Fruit fly (Drosophila melanogaster): Measurements from ENCODE around the gene fz2.
A peak's percentile ranks its signal among the peaks of the same experiment; 100 is the strongest.

fz2 gene

dm6 chr3L:19166298-19166937, 68.8 kb downstream of the fz2 start (continued):
- TF ChIP-seq CG6654 (GFP tag; optimal IDR thresholded peaks at IDR 0.05), result no peak
- no peak for TF ChIP-seq Sox100B (GFP tag; optimal IDR thresholded peaks at IDR 0.05)
- TF ChIP-seq CG3995 (GFP tag; optimal IDR thresholded peaks at IDR 0.05), result no peak
- TF ChIP-seq CG15514 (GFP tag; optimal IDR thresholded peaks at IDR 0.05), result no peak
- no peak for TF ChIP-seq abd-A (tag; optimal IDR thresholded peaks at IDR 0.05)
- TF ChIP-seq CG6765 (GFP tag; optimal IDR thresholded peaks at IDR 0.05), result no peak
- no peak for TF ChIP-seq bab2 (GFP tag; optimal IDR thresholded peaks at IDR 0.05)
- TF ChIP-seq CG10979 (tag; optimal IDR thresholded peaks at IDR 0.05), result peak; percentile 61
- no peak for TF ChIP-seq dan (GFP tag; IDR thresholded peaks at IDR 0.05)
- TF ChIP-seq crol (GFP tag; IDR thresholded peaks at IDR 0.05), result no peak
- peak; percentile 29 for TF ChIP-seq CG17829 (tag; optimal IDR thresholded peaks at IDR 0.05)
- 0 out of 2 replicates have a peak, but pooled peaks have one; percentile 10 for TF ChIP-seq ssp (GFP tag; IDR thresholded peaks at IDR 0.05)
- TF ChIP-seq CG7556 (GFP tag; optimal IDR thresholded peaks at IDR 0.05), result peak; percentile 16
- TF ChIP-seq CG7963 (GFP tag; IDR thresholded peaks at IDR 0.05; ENCODE audit: partially characterized antibody), result no peak
- no peak for TF ChIP-seq CG18764 (GFP tag; optimal IDR thresholded peaks at IDR 0.05)
- TF ChIP-seq chif (GFP tag; optimal IDR thresholded peaks at IDR 0.05), result peak in 1 of 2 experiments; percentile 30
- no peak for TF ChIP-seq CG42726 (GFP tag; IDR thresholded peaks at IDR 0.05; ENCODE audit: partially characterized antibody)
- peak; percentile 9 for TF ChIP-seq CG10462 (GFP tag; optimal IDR thresholded peaks at IDR 0.05)
- TF ChIP-seq ERR (GFP tag; optimal IDR thresholded peaks at IDR 0.05), result no peak
- no peak for TF ChIP-seq CG30431 (GFP tag; optimal IDR thresholded peaks at IDR 0.05)
- TF ChIP-seq jigr1 (GFP tag; IDR thresholded peaks at IDR 0.05), result no peak
- TF ChIP-seq CG1024 (GFP tag; IDR thresholded peaks at IDR 0.05), result no peak
- TF ChIP-seq trem (tag; optimal IDR thresholded peaks at IDR 0.05), result no peak
- TF ChIP-seq wor (GFP tag; IDR thresholded peaks at IDR 0.05), result 0 out of 2 replicates have a peak, but pooled peaks have one; percentile 20
- TF ChIP-seq CG14014 (GFP tag; IDR thresholded peaks at IDR 0.05), result no peak
- no peak for TF ChIP-seq CG16863 (GFP tag; optimal IDR thresholded peaks at IDR 0.05)
- TF ChIP-seq ftz-f1 (GFP tag; optimal IDR thresholded peaks at IDR 0.05), result no peak
- no peak for TF ChIP-seq CG15011 (GFP tag; optimal IDR thresholded peaks at IDR 0.05)
- TF ChIP-seq eve (GFP tag; optimal IDR thresholded peaks at IDR 0.05), result peak in 1 of 2 experiments; percentile 63
- no peak for TF ChIP-seq Usf (GFP tag; optimal IDR thresholded peaks at IDR 0.05)
- TF ChIP-seq ara (GFP tag; IDR thresholded peaks at IDR 0.05), result no peak
- TF ChIP-seq CG17328 (GFP tag; IDR thresholded peaks at IDR 0.05), result no peak
- TF ChIP-seq fu2 (GFP tag; optimal IDR thresholded peaks at IDR 0.05), result no peak
- no peak for TF ChIP-seq Sin3A (optimal IDR thresholded peaks at IDR 0.05)
- TF ChIP-seq Elba2 (GFP tag; optimal IDR thresholded peaks at IDR 0.05), result no peak
- peak; percentile 20; the same call in 1 of the 2 replicates for TF ChIP-seq vvl (GFP tag; IDR thresholded peaks at IDR 0.05)
- TF ChIP-seq CG4707 (GFP tag; optimal IDR thresholded peaks at IDR 0.05), result no peak
- peak; percentile 24 for TF ChIP-seq CG18599 (GFP tag; optimal IDR thresholded peaks at IDR 0.05)
- peak; percentile 9 for TF ChIP-seq unpg (GFP tag; optimal IDR thresholded peaks at IDR 0.05)
- no peak for TF ChIP-seq da (GFP tag; optimal IDR thresholded peaks at IDR 0.05)
- no peak for TF ChIP-seq Gsc (GFP tag; IDR thresholded peaks at IDR 0.05)
- no peak for TF ChIP-seq Dad (GFP tag; optimal IDR thresholded peaks at IDR 0.05)
- no peak for TF ChIP-seq CG12299 (tag; optimal IDR thresholded peaks at IDR 0.05)
- TF ChIP-seq gfzf (GFP tag; optimal IDR thresholded peaks at IDR 0.05), result no peak
- no peak for TF ChIP-seq CG17802 (tag; optimal IDR thresholded peaks at IDR 0.05)
- no peak for TF ChIP-seq CG3726 (GFP tag; IDR thresholded peaks at IDR 0.05)
- TF ChIP-seq HLH4C (GFP tag; IDR thresholded peaks at IDR 0.05; ENCODE audit: partially characterized antibody), result no peak
- TF ChIP-seq CG13287 (GFP tag; IDR thresholded peaks at IDR 0.05; ENCODE audit: partially characterized antibody), result no peak
- no peak for TF ChIP-seq CG12071 (GFP tag; optimal IDR thresholded peaks at IDR 0.05)
- TF ChIP-seq CG33557 (GFP tag; optimal IDR thresholded peaks at IDR 0.05), result no peak
- no peak for TF ChIP-seq CG13296 (GFP tag; optimal IDR thresholded peaks at IDR 0.05)
